Worm (Caenorhabditis elegans) whole organism, L3 larva: ENCODE data around the gene tig-2.

Experiments
- R02D3.7 ChIP-seq: fragments of 150-350 bp; optimal IDR thresholded peaks from 2 replicates; lab custom pipeline; 2014; ENCODE audit warnings: missing biosample characterization, missing genetic modification characterization
- ZK546.5 ChIP-seq: sonication (generic microtip); optimal IDR thresholded peaks from 2 replicates; lab custom pipeline; 2017; ENCODE audit warnings: missing biosample characterization, missing genetic modification characterization
- aly-2 ChIP-seq: fragments of 150-350 bp; optimal IDR thresholded peaks from 2 replicates; lab custom pipeline; 2014; ENCODE audit warnings: missing biosample characterization, missing genetic modification characterization
- ama-1 ChIP-seq: fragments of 150-350 bp; optimal IDR thresholded peaks from 2 replicates; lab custom pipeline; 2018
- ceh-16 ChIP-seq: sonication (generic microtip); optimal IDR thresholded peaks from 2 replicates; lab custom pipeline; 2017; ENCODE audit warnings: missing biosample characterization, missing genetic modification characterization
- ceh-82 ChIP-seq: fragments of 150-350 bp; optimal IDR thresholded peaks from 2 replicates; lab custom pipeline; 2014; ENCODE audit warnings: missing biosample characterization, missing genetic modification characterization
- ceh-9 ChIP-seq: sonication (generic microtip); optimal IDR thresholded peaks from 2 replicates; lab custom pipeline; 2018; ENCODE audit warnings: missing biosample characterization, missing genetic modification characterization
- daf-12 ChIP-seq: fragments of 150-350 bp; optimal IDR thresholded peaks from 2 replicates; lab custom pipeline; 2014; ENCODE audit warnings: missing biosample characterization, missing genetic modification reagents, missing genetic modification characterization
- egl-27 ChIP-seq: sonication (generic microtip); optimal IDR thresholded peaks from 4 replicates; lab custom pipeline; 2017; ENCODE audit warnings: missing biosample characterization, missing genetic modification reagents, missing genetic modification characterization
- egl-5 ChIP-seq: fragments of 150-350 bp; optimal IDR thresholded peaks from 2 replicates; lab custom pipeline; 2017; ENCODE audit warnings: missing biosample characterization, missing genetic modification reagents, missing genetic modification characterization, inconsistent platforms
- elt-1 ChIP-seq: fragments of 150-350 bp; optimal IDR thresholded peaks from 2 replicates; lab custom pipeline; 2014; ENCODE audit warnings: missing biosample characterization, missing genetic modification characterization
- elt-2 ChIP-seq: sonication (generic microtip); optimal IDR thresholded peaks from 2 replicates; lab custom pipeline; 2016; ENCODE audit warnings: missing genetic modification reagents, mild to moderate bottlenecking, missing genetic modification characterization, missing compliant biosample characterization
- elt-3 ChIP-seq, 3 experiments: fragments of 150-350 bp in 1 of 3; sonication (generic microtip) in 2 of 3; optimal IDR thresholded peaks; 2 replicates in 2 of 3; 4 replicates in 1 of 3; lab custom pipeline; 2014 to 2017; ENCODE audit warnings: missing biosample characterization in 3 of 3, missing genetic modification characterization in 3 of 3
- fkh-2 ChIP-seq: fragments of 150-350 bp; optimal IDR thresholded peaks from 2 replicates; lab custom pipeline; 2014; ENCODE audit warnings: missing biosample characterization, missing genetic modification reagents, missing genetic modification characterization
- lin-39 ChIP-seq: fragments of 150-350 bp; optimal IDR thresholded peaks from 2 replicates; lab custom pipeline; 2018; ENCODE audit warnings: missing biosample characterization, missing genetic modification reagents, missing genetic modification characterization
- lsy-12 ChIP-seq: sonication (generic microtip); optimal IDR thresholded peaks from 2 replicates; lab custom pipeline; 2016; ENCODE audit warnings: mild to moderate bottlenecking, missing genetic modification characterization, missing compliant biosample characterization
- mdl-1 ChIP-seq: fragments of 150-350 bp; optimal IDR thresholded peaks from 2 replicates; lab custom pipeline; 2014; ENCODE audit warnings: missing biosample characterization, missing genetic modification characterization
- mml-1 ChIP-seq: fragments of 150-350 bp; sonication (generic microtip); optimal IDR thresholded peaks from 3 replicates; lab custom pipeline; 2014; ENCODE audit warnings: missing biosample characterization, missing genetic modification characterization
- nfya-1 ChIP-seq: sonication (generic microtip); optimal IDR thresholded peaks from 2 replicates; lab custom pipeline; 2017; ENCODE audit warnings: missing genetic modification characterization, mild to moderate bottlenecking, missing compliant biosample characterization, antibody characterized with exemption, moderate library complexity; ENCODE audit not compliant: insufficient read depth
- nhr-11 ChIP-seq: fragments of 150-350 bp; optimal IDR thresholded peaks from 2 replicates; lab custom pipeline; 2014; ENCODE audit warnings: missing biosample characterization, missing genetic modification characterization
- nhr-23 ChIP-seq: fragments of 150-350 bp; optimal IDR thresholded peaks from 2 replicates; lab custom pipeline; 2014; ENCODE audit warnings: missing biosample characterization, missing genetic modification reagents, missing genetic modification characterization
- nhr-25 ChIP-seq: sonication (generic microtip); optimal IDR thresholded peaks from 2 replicates; lab custom pipeline; 2017; ENCODE audit warnings: missing biosample characterization, missing genetic modification characterization
- nhr-28 ChIP-seq: fragments of 150-350 bp; optimal IDR thresholded peaks from 2 replicates; lab custom pipeline; 2014; ENCODE audit warnings: missing biosample characterization, missing genetic modification characterization
- nhr-43 ChIP-seq: sonication (generic microtip); optimal IDR thresholded peaks from 2 replicates; lab custom pipeline; 2016; ENCODE audit warnings: mild to moderate bottlenecking, missing genetic modification characterization, missing compliant biosample characterization; ENCODE audit not compliant: poor library complexity, severe bottlenecking
- nhr-76 ChIP-seq: fragments of 150-350 bp; sonication (generic microtip); optimal IDR thresholded peaks from 5 replicates; lab custom pipeline; 2014; ENCODE audit warnings: missing biosample characterization, missing genetic modification characterization
- nhr-77 ChIP-seq: fragments of 150-350 bp; optimal IDR thresholded peaks from 2 replicates; lab custom pipeline; 2014; ENCODE audit warnings: missing biosample characterization, missing genetic modification characterization
- sea-2 ChIP-seq: fragments of 150-350 bp; sonication (generic microtip); optimal IDR thresholded peaks from 4 replicates; lab custom pipeline; 2014; ENCODE audit warnings: missing biosample characterization, missing genetic modification reagents, missing genetic modification characterization
- snpc-4 ChIP-seq: fragments of 150-350 bp; optimal IDR thresholded peaks from 2 replicates; lab custom pipeline; 2014; ENCODE audit warnings: missing biosample characterization, missing genetic modification characterization
- tbx-2 ChIP-seq: sonication (generic microtip); optimal IDR thresholded peaks from 2 replicates; lab custom pipeline; 2016; ENCODE audit warnings: mild to moderate bottlenecking, missing genetic modification characterization, missing compliant biosample characterization
- zag-1 ChIP-seq: fragments of 150-350 bp; optimal IDR thresholded peaks from 2 replicates; lab custom pipeline; 2014; ENCODE audit warnings: missing biosample characterization, missing genetic modification characterization
- ztf-4 ChIP-seq: fragments of 150-350 bp; optimal IDR thresholded peaks from 2 replicates; lab custom pipeline; 2014; ENCODE audit warnings: missing biosample characterization, missing genetic modification characterization

The tig-2 gene

ce11 chrV:4693282-4693588 is 36.7 kb downstream of the tig-2 start:
- TF ChIP-seq nfya-1 (tag; lab: Kevin White, UChicago) (peak; percentile 39), lin-39 (tag; lab: Kevin White, UChicago) (peak; percentile 7), ceh-82 (tag; lab: Kevin White, UChicago) (no peak), zag-1 (no peak), nhr-11 (tag; lab: Kevin White, UChicago) (peak; percentile 32), egl-5 (tag; lab: Kevin White, UChicago) (peak; percentile 7), nhr-23 (no peak)

- TF ChIP-seq snpc-4 (tag; lab: Kevin White, UChicago) (no peak), elt-2 (no peak), nhr-25 (tag; lab: Kevin White, UChicago) (no peak), nhr-43 (tag; lab: Kevin White, UChicago) (no peak), R02D3.7 (no peak)
- TF ChIP-seq, all 47 proteins: peak for 0
These were observed 37.3 kb downstream of the tig-2 start, which contains the start of gene cpg-8 for ce11 chrV:4692382-4693281. cpg-8 (minus strand) TSS chrV:4692432.

ce11 chrV:4691657-4692056 is 38.3 kb downstream of the tig-2 start:
- no peak for TF ChIP-seq elt-1 (tag; lab: Kevin White, UChicago)
- TF ChIP-seq nhr-76 (tag; lab: Kevin White, UChicago), result no peak
- no peak for TF ChIP-seq nhr-28 (tag; lab: Kevin White, UChicago)
- TF ChIP-seq fkh-2, result no peak
- TF ChIP-seq tbx-2 (tag; lab: Kevin White, UChicago), result no peak
- TF ChIP-seq snpc-4 (tag; lab: Kevin White, UChicago), result no peak
- no peak for TF ChIP-seq mml-1 (tag; lab: Kevin White, UChicago)
- TF ChIP-seq lsy-12, result no peak
- no peak for TF ChIP-seq ztf-4 (tag; lab: Kevin White, UChicago)
- TF ChIP-seq ceh-82 (tag; lab: Kevin White, UChicago), result no peak
- no peak for TF ChIP-seq ceh-9 (tag; lab: Kevin White, UChicago)
- no peak for TF ChIP-seq ZK546.5 (tag; lab: Kevin White, UChicago)
- TF ChIP-seq nhr-77 (tag; lab: Kevin White, UChicago), result no peak
- no peak for TF ChIP-seq elt-2
- TF ChIP-seq sea-2, result no peak
- no peak for TF ChIP-seq nhr-43 (tag; lab: Kevin White, UChicago)

- TF ChIP-seq nhr-23 (no peak), elt-2 (no peak), lin-39 (tag; lab: Kevin White, UChicago) (no peak), nhr-25 (tag; lab: Kevin White, UChicago) (no peak), elt-1 (tag; lab: Kevin White, UChicago) (no peak), elt-3 (tag; optimal IDR thresholded peaks at IDR 0.05; lab: Kevin White, UChicago) (no peak), egl-27 (tag; lab: Kevin White, UChicago) (no peak), nhr-77 (tag; lab: Kevin White, UChicago) (no peak), aly-2 (tag; lab: Kevin White, UChicago) (no peak), nfya-1 (tag; lab: Kevin White, UChicago) (no peak), ceh-16 (tag; lab: Kevin White, UChicago) (no peak), nhr-11 (tag; lab: Kevin White, UChicago) (no peak), ceh-82 (tag; lab: Kevin White, UChicago) (no peak)
These were observed 40.7 kb downstream of the tig-2 start, which contains the start of gene K03B4.1 for ce11 chrV:4689234-4689633. K03B4.1 (plus strand) TSS chrV:4689330.

- TF ChIP-seq fkh-2 (no peak), mdl-1 (tag; lab: Kevin White, UChicago) (no peak), daf-12 (tag; lab: Kevin White, UChicago) (no peak), ztf-4 (tag; lab: Kevin White, UChicago) (no peak), nhr-25 (tag; lab: Kevin White, UChicago) (no peak), ama-1 (lab: Kevin White, UChicago) (peak; percentile 9), mml-1 (tag; lab: Kevin White, UChicago) (no peak)
These were observed 41.9 kb downstream of the tig-2 start, which contains the start of gene K03B4.2 for ce11 chrV:4687944-4688505. K03B4.2 (plus strand) TSS chrV:4687994.
